Worm (Caenorhabditis elegans) whole organism, mixed stage, embryonic: ENCODE measurements around the gene lgc-22.

Source experiments
- lin-13 ChIP-seq: fragments of 150-350 bp; optimal IDR thresholded peaks from 2 replicates; lab custom pipeline; 2014; ENCODE audit warnings: missing biosample characterization, missing genetic modification characterization
- pha-4 ChIP-seq: fragments of 150-350 bp; optimal IDR thresholded peaks from 2 replicates; lab custom pipeline; 2018; ENCODE audit warnings: missing biosample characterization, missing genetic modification reagents, missing genetic modification characterization

- TF ChIP-seq lin-13 (tag; lab: Kevin White, UChicago): no peak
- TF ChIP-seq pha-4: no peak
Measured at ce11 chrIV:4346512-4346911, 45.4 kb downstream of the lgc-22 start, which contains the start of gene oac-52.
